Fruit fly (Drosophila melanogaster) whole organism, wandering third instar larva: ENCODE measurements around the gene Sfp84E.

Source experiments
- Abd-B ChIP-seq: fragments of >200 bp; optimal IDR thresholded peaks from 2 replicates; lab custom pipeline; 2017; ENCODE audit warnings: missing biosample characterization, missing genetic modification characterization
- CG32264 ChIP-seq: fragments of 200-800 bp; sonication (Bioruptor generic); optimal IDR thresholded peaks from 2 replicates; lab custom pipeline; 2016; ENCODE audit warnings: missing biosample characterization, missing genetic modification characterization
- CG9705 ChIP-seq: fragments of 200-800 bp; sonication (Bioruptor generic); optimal IDR thresholded peaks from 2 replicates; lab custom pipeline; 2018; ENCODE audit warnings: missing biosample characterization, mild to moderate bottlenecking, missing genetic modification characterization
- CrebA ChIP-seq: fragments of 200-800 bp; sonication (Bioruptor generic); optimal IDR thresholded peaks from 2 replicates; lab custom pipeline; 2016; ENCODE audit warnings: missing biosample characterization, mild to moderate bottlenecking, missing genetic modification characterization, borderline replicate concordance
- Dfd ChIP-seq: fragments of >200 bp; optimal IDR thresholded peaks from 2 replicates; lab custom pipeline; 2017; ENCODE audit warnings: missing biosample characterization, missing genetic modification characterization
- Dif ChIP-seq: fragments of 200-275, 200-300 bp; sonication (Bioruptor generic); optimal IDR thresholded peaks from 2 replicates; lab custom pipeline; 2018; ENCODE audit warnings: missing biosample characterization, missing genetic modification characterization; ENCODE audit not compliant: partially characterized antibody
- GATAd ChIP-seq: sonication (Bioruptor generic); optimal IDR thresholded peaks from 2 replicates; lab custom pipeline; 2016; ENCODE audit warnings: missing biosample characterization, missing genetic modification characterization
- HLH106 ChIP-seq: fragments of 200-800 bp; optimal IDR thresholded peaks from 3 replicates; lab custom pipeline; 2019; ENCODE audit warnings: missing biosample characterization, mild to moderate bottlenecking, missing genetic modification characterization, moderate library complexity
- Hnf4 ChIP-seq: fragments of 200-800 bp; sonication (Bioruptor generic); optimal IDR thresholded peaks from 2 replicates; lab custom pipeline; 2016; ENCODE audit warnings: missing biosample characterization, mild to moderate bottlenecking, missing genetic modification characterization
- Hr78 ChIP-seq: fragments of >200 bp; optimal IDR thresholded peaks from 2 replicates; lab custom pipeline; 2017; ENCODE audit warnings: missing biosample characterization, missing genetic modification characterization
- Hr83 ChIP-seq: fragments of 200-300 bp; sonication (Bioruptor generic); optimal IDR thresholded peaks from 2 replicates; lab custom pipeline; 2016; ENCODE audit warnings: missing biosample characterization, mild to moderate bottlenecking, missing genetic modification characterization, moderate library complexity; ENCODE audit not compliant: poor library complexity, severe bottlenecking
- Jra ChIP-seq: sonication (Bioruptor generic); optimal IDR thresholded peaks from 2 replicates; lab custom pipeline; 2016; ENCODE audit warnings: missing biosample characterization, missing genetic modification characterization
- Mio ChIP-seq: sonication (Bioruptor generic); optimal IDR thresholded peaks from 2 replicates; lab custom pipeline; 2016; ENCODE audit warnings: missing biosample characterization, missing genetic modification characterization
- Myc ChIP-seq: fragments of >200 bp; optimal IDR thresholded peaks from 2 replicates; lab custom pipeline; 2017
- N ChIP-seq: fragments of >200 bp; optimal IDR thresholded peaks from 2 replicates; lab custom pipeline; 2018; ENCODE audit warnings: missing biosample characterization, missing external identifiers, missing genetic modification characterization
- OdsH ChIP-seq: fragments of 200-800 bp; sonication (Bioruptor generic); optimal IDR thresholded peaks from 2 replicates; lab custom pipeline; 2016; ENCODE audit warnings: missing biosample characterization, mild to moderate bottlenecking, missing genetic modification characterization
- Rel ChIP-seq, 2 experiments: fragments of 200-800 bp; sonication (Bioruptor generic) in 1 of 2; optimal IDR thresholded peaks; 2 replicates in 1 of 2; 3 replicates in 1 of 2; lab custom pipeline; 2016 to 2019; ENCODE audit warnings: mild to moderate bottlenecking in 2 of 2, missing biosample characterization in 2 of 2, missing genetic modification characterization in 2 of 2, moderate library complexity in 1 of 2
- Sp1 ChIP-seq: fragments of 200-800 bp; sonication (Bioruptor generic); optimal IDR thresholded peaks from 3 replicates; lab custom pipeline; 2019; ENCODE audit warnings: missing biosample characterization, mild to moderate bottlenecking, missing genetic modification characterization, moderate library complexity
- Vsx2 ChIP-seq: fragments of 200-300, 225-300 bp; sonication (Bioruptor generic); optimal IDR thresholded peaks from 2 replicates; lab custom pipeline; 2018; ENCODE audit warnings: missing biosample characterization, missing genetic modification characterization; ENCODE audit not compliant: partially characterized antibody
- br ChIP-seq: fragments of 200-800 bp; sonication (Bioruptor generic); optimal IDR thresholded peaks from 2 replicates; lab custom pipeline; 2016; ENCODE audit warnings: missing biosample characterization, missing genetic modification characterization
- dl ChIP-seq, 2 experiments: fragments of 175-275, 200-275 bp in 1 of 2; fragments of 200-275 bp in 1 of 2; sonication (Bioruptor generic); optimal IDR thresholded peaks; lab custom pipeline; 2018; ENCODE audit warnings: mild to moderate bottlenecking in 2 of 2, missing biosample characterization in 2 of 2, missing genetic modification characterization in 2 of 2, moderate library complexity in 2 of 2; ENCODE audit not compliant: partially characterized antibody in 2 of 2, insufficient read depth in 1 of 2
- dmrt93B ChIP-seq: fragments of 200-800 bp; sonication (Bioruptor generic); optimal IDR thresholded peaks from 2 replicates; lab custom pipeline; 2018; ENCODE audit warnings: missing biosample characterization, mild to moderate bottlenecking, missing genetic modification characterization
- dsf ChIP-seq: sonication (Bioruptor generic); optimal IDR thresholded peaks from 2 replicates; lab custom pipeline; 2016; ENCODE audit warnings: missing biosample characterization, missing genetic modification characterization, borderline replicate concordance
- ey ChIP-seq: fragments of 200-800 bp; sonication (Bioruptor generic); optimal IDR thresholded peaks from 2 replicates; lab custom pipeline; 2016; ENCODE audit warnings: missing biosample characterization, missing genetic modification characterization
- foxo ChIP-seq, 2 experiments: fragments of 200-800 bp; sonication (Bioruptor generic); optimal IDR thresholded peaks; 2 replicates in 1 of 2; 3 replicates in 1 of 2; lab custom pipeline; 2016 to 2017; ENCODE audit warnings: missing biosample characterization in 2 of 2, missing genetic modification characterization in 2 of 2
- fru ChIP-seq: fragments of 200-800 bp; sonication (Bioruptor generic); optimal IDR thresholded peaks from 3 replicates; lab custom pipeline; 2016; ENCODE audit warnings: missing biosample characterization, mild to moderate bottlenecking, missing genetic modification characterization
- h ChIP-seq: fragments of 200-800 bp; sonication (Bioruptor generic); optimal IDR thresholded peaks from 3 replicates; lab custom pipeline; 2016; ENCODE audit warnings: missing biosample characterization, mild to moderate bottlenecking, missing genetic modification characterization
- jim ChIP-seq: fragments of 175-275, 200-325 bp; sonication (Bioruptor generic); optimal IDR thresholded peaks from 2 replicates; lab custom pipeline; 2016; ENCODE audit warnings: missing biosample characterization, mild to moderate bottlenecking, missing genetic modification characterization
- lola ChIP-seq: fragments of >200 bp; optimal IDR thresholded peaks from 2 replicates; lab custom pipeline; 2017; ENCODE audit warnings: missing biosample characterization, missing genetic modification characterization
- pan ChIP-seq: fragments of >200 bp; optimal IDR thresholded peaks from 2 replicates; lab custom pipeline; 2017
- psq ChIP-seq: fragments of 200-800 bp; sonication (Bioruptor generic); optimal IDR thresholded peaks from 3 replicates; lab custom pipeline; 2017; ENCODE audit warnings: missing biosample characterization, mild to moderate bottlenecking, missing genetic modification characterization, moderate library complexity
- rgr ChIP-seq: fragments of 200-800 bp; sonication (Bioruptor generic); optimal IDR thresholded peaks from 3 replicates; lab custom pipeline; 2016; ENCODE audit warnings: missing biosample characterization, mild to moderate bottlenecking, missing genetic modification characterization
- sv ChIP-seq: fragments of 200-800 bp; sonication (Bioruptor generic); optimal IDR thresholded peaks from 3 replicates; lab custom pipeline; 2016; ENCODE audit warnings: missing biosample characterization, missing genetic modification characterization
- tai ChIP-seq: sonication (Bioruptor generic); optimal IDR thresholded peaks from 2 replicates; lab custom pipeline; 2016; ENCODE audit warnings: missing biosample characterization, missing genetic modification characterization
- usp ChIP-seq: fragments of >200 bp; optimal IDR thresholded peaks from 2 replicates; lab custom pipeline; 2017; ENCODE audit warnings: missing biosample characterization, missing genetic modification characterization
- woc ChIP-seq: sonication (Bioruptor generic); optimal IDR thresholded peaks from 2 replicates; lab custom pipeline; 2016; ENCODE audit warnings: missing biosample characterization, mild to moderate bottlenecking, missing genetic modification characterization

Gene Sfp84E

dm6 chr3R:7970640-7971039 is 9.5 kb downstream of the Sfp84E start:
- TF ChIP-seq woc (GFP tag; lab: Kevin White, UChicago) = no peak
- TF ChIP-seq br = no peak
- no peak for TF ChIP-seq Abd-B (GFP tag; lab: Kevin White, UChicago)
- no peak for TF ChIP-seq Hr78 (GFP tag; lab: Kevin White, UChicago)
- TF ChIP-seq N (GFP tag; lab: Kevin White, UChicago) = no peak
- TF ChIP-seq pan (lab: Kevin White, UChicago) = no peak
- no peak for TF ChIP-seq Mio
- no peak for TF ChIP-seq dsf (GFP tag; lab: Kevin White, UChicago)
- TF ChIP-seq Dfd (GFP tag; lab: Kevin White, UChicago) = no peak
- no peak for TF ChIP-seq h (GFP tag; lab: Kevin White, UChicago)
- no peak for TF ChIP-seq lola

dm6 chr3R:7969702-7970175 is 10.4 kb downstream of the Sfp84E start:
- TF ChIP-seq OdsH (GFP tag; lab: Kevin White, UChicago) (peak; percentile 44), br (peak; percentile 42), rgr (GFP tag; lab: Kevin White, UChicago) (peak; percentile 50), Myc (lab: Kevin White, UChicago) (no peak), CG9705 (GFP tag; lab: Kevin White, UChicago) (no peak), lola (no peak), CrebA (GFP tag; lab: Kevin White, UChicago) (no peak), ey (GFP tag; lab: Kevin White, UChicago) (peak; percentile 49), pan (lab: Kevin White, UChicago) (no peak), Sp1 (GFP tag; lab: Kevin White, UChicago) (peak; percentile 58), psq (peak; percentile 31), dl (GFP tag; optimal IDR thresholded peaks at IDR 0.05; lab: Kevin White, UChicago; ENCODE audit: insufficient read depth in 1 of 2, partially characterized antibody in 2 of 2) (no peak), Jra (GFP tag; lab: Kevin White, UChicago) (no peak), dmrt93B (GFP tag; lab: Kevin White, UChicago) (peak; percentile 32), sv (GFP tag; lab: Kevin White, UChicago) (no peak), Hr83 (no peak), GATAd (GFP tag; lab: Kevin White, UChicago) (no peak), Abd-B (GFP tag; lab: Kevin White, UChicago) (no peak), HLH106 (tag; lab: Kevin White, UChicago) (peak; percentile 68), Dfd (GFP tag; lab: Kevin White, UChicago) (no peak), fru (GFP tag; lab: Kevin White, UChicago) (peak; percentile 62), h (GFP tag; lab: Kevin White, UChicago) (peak; percentile 58), Hr78 (GFP tag; lab: Kevin White, UChicago) (no peak), Dif (GFP tag; lab: Kevin White, UChicago) (no peak), usp (no peak), jim (GFP tag; lab: Kevin White, UChicago) (no peak), tai (GFP tag; lab: Kevin White, UChicago) (no peak), N (GFP tag; lab: Kevin White, UChicago) (no peak), Hnf4 (GFP tag; lab: Kevin White, UChicago) (peak; percentile 33), CG32264 (GFP tag; lab: Kevin White, UChicago) (no peak), foxo (GFP tag; optimal IDR thresholded peaks at IDR 0.05; lab: Kevin White, UChicago) (peak in 1 of 2 experiments; percentile 62), Rel (GFP tag; optimal IDR thresholded peaks at IDR 0.05; lab: Kevin White, UChicago) (no peak), Rel (tag; optimal IDR thresholded peaks at IDR 0.05; lab: Kevin White, UChicago) (no peak), woc (GFP tag; lab: Kevin White, UChicago) (peak; percentile 3), Vsx2 (GFP tag; lab: Kevin White, UChicago) (no peak), Mio (no peak)
